In the genomic region with DNA sequence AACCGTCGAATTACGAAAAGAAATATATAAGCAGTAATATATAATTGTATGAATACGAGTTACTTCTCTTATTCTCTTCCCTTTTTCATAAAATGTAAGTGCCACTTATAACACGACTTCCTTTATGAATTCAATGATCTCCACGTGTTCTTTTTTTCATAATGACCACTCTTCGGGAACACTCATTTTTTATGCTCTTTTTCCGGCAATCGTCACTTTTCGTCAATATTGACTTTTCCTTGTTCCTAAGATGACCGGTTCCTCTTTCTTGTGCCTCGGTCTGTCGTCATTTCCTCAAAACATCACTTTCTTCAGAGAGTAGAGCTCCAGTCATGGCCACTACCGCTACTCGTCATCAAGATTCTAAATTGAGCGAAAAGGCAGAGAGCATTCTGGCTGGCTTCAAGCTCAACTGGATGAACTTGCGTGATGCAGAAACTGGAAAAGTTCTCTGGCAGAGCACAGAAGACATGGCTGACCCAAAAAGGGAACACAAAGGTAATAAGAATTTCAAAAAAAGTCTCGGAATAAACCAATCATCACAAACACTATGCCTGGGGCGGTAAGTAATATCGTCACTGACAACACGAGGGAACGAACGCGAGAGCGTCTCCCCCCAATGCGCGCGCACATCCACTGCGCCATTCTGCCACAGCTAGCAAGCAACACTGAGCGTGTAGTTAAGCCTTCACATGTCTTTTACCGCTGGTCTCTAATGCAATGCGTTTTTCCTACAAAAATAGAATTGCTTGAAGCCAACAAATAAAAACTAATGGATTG, we compare ENCODE assay signal across 2 worm cellular contexts.
A peak's percentile ranks its signal among the peaks of the same experiment; 100 is the strongest.
TF ChIP-seq lines count a peak whose summit lies in the region.

TSS of gene pdl-1 (plus strand) at position 309 of the 780 bp plus-strand sequence.

TF ChIP-seq in whole organism, L1 larva, 84 proteins besides CTCF, POLR2A, EP300 and RAD21 (continued from another document):
- TF ChIP-seq nhr-47 (tag; optimal IDR thresholded peaks at IDR 0.05; lab: Kevin White, UChicago) (peak; percentile 78), zip-4 (GFP tag; optimal IDR thresholded peaks at IDR 0.05; lab: Kevin White, UChicago) (peak; percentile 17), sptf-1 (tag; optimal IDR thresholded peaks at IDR 0.05; lab: Kevin White, UChicago) (no peak), ces-1 (GFP tag; optimal IDR thresholded peaks at IDR 0.05; lab: Kevin White, UChicago) (no peak), tbx-2 (tag; optimal IDR thresholded peaks at IDR 0.05; lab: Kevin White, UChicago) (peak; percentile 65), elt-3 (tag; optimal IDR thresholded peaks at IDR 0.05; lab: Kevin White, UChicago) (peak in 3 of 6 experiments; percentile 24 to 61 (median 58)), C16A3.4 (tag; optimal IDR thresholded peaks at IDR 0.05; lab: Kevin White, UChicago) (peak; percentile 84), lir-3 (tag; optimal IDR thresholded peaks at IDR 0.05; lab: Kevin White, UChicago; ENCODE audit: poor library complexity) (peak; percentile 87), egl-27 (tag; optimal IDR thresholded peaks at IDR 0.05; lab: Kevin White, UChicago) (no peak), efl-3 (GFP tag; optimal IDR thresholded peaks at IDR 0.05; lab: Kevin White, UChicago) (no peak), fkh-4 (tag; optimal IDR thresholded peaks at IDR 0.05; lab: Kevin White, UChicago; ENCODE audit: borderline replicate concordance) (no peak), ceh-8 (GFP tag; optimal IDR thresholded peaks at IDR 0.05; lab: Kevin White, UChicago) (no peak), alr-1 (tag; optimal IDR thresholded peaks at IDR 0.05; lab: Kevin White, UChicago; ENCODE audit: borderline replicate concordance) (no peak), hlh-4 (tag; optimal IDR thresholded peaks at IDR 0.05; lab: Kevin White, UChicago) (no peak), snu-23 (GFP tag; optimal IDR thresholded peaks at IDR 0.05; lab: Kevin White, UChicago) (peak; percentile 83), ets-5 (GFP tag; IDR thresholded peaks at IDR 0.05; lab: Robert Waterston, UW) (no peak), lin-39 (tag; optimal IDR thresholded peaks at IDR 0.05; lab: Kevin White, UChicago) (no peak), lin-13 (GFP tag; optimal IDR thresholded peaks at IDR 0.05; lab: Kevin White, UChicago) (peak; percentile 27), nhr-237 (tag; optimal IDR thresholded peaks at IDR 0.05; lab: Kevin White, UChicago) (no peak), nhr-90 (tag; optimal IDR thresholded peaks at IDR 0.05; lab: Kevin White, UChicago; ENCODE audit: poor library complexity) (no peak), xbp-1 (tag; optimal IDR thresholded peaks at IDR 0.05; lab: Kevin White, UChicago) (peak; percentile 64), nhr-12 (tag; optimal IDR thresholded peaks at IDR 0.05; lab: Kevin White, UChicago) (no peak), C34B4.2 (tag; optimal IDR thresholded peaks at IDR 0.05; lab: Kevin White, UChicago) (no peak), ceh-63 (GFP tag; optimal IDR thresholded peaks at IDR 0.05; lab: Kevin White, UChicago) (no peak), vab-15 (tag; optimal IDR thresholded peaks at IDR 0.05; lab: Kevin White, UChicago) (no peak), unc-98 (GFP tag; IDR thresholded peaks at IDR 0.05; lab: Robert Waterston, UW) (no peak), fkh-8 (tag; optimal IDR thresholded peaks at IDR 0.05; lab: Kevin White, UChicago) (peak; percentile 62), ceh-90 (tag; optimal IDR thresholded peaks at IDR 0.05; lab: Kevin White, UChicago) (no peak)

TF ChIP-seq in whole organism, young adult, 124 proteins besides CTCF, POLR2A, EP300 and RAD21 (continued from another document):
- TF ChIP-seq Y53G8AR.9 (GFP tag; conservative IDR thresholded peaks at IDR 0.05; lab: Robert Waterston, UW) = peak; percentile 58; the same call in 1 of the 2 replicates
- no peak for TF ChIP-seq F55B11.4 (tag; optimal IDR thresholded peaks at IDR 0.05; lab: Kevin White, UChicago; ENCODE audit: borderline replicate concordance, insufficient read depth)
- TF ChIP-seq lin-26 (GFP tag; IDR thresholded peaks at IDR 0.05; lab: Robert Waterston, UW) = peak; percentile 96
- peak; percentile 91 for TF ChIP-seq nhr-90 (tag; optimal IDR thresholded peaks at IDR 0.05; lab: Kevin White, UChicago)
- no peak for TF ChIP-seq ztf-6 (GFP tag; IDR thresholded peaks at IDR 0.05; lab: Robert Waterston, UW)
- peak; percentile 87 for TF ChIP-seq snpc-3.4 (tag; optimal IDR thresholded peaks at IDR 0.05; lab: Kevin White, UChicago)
- peak; percentile 73 for TF ChIP-seq akir-1 (GFP tag; optimal IDR thresholded peaks at IDR 0.05; lab: Kevin White, UChicago)
- peak; percentile 94 for TF ChIP-seq F52B5.7 (tag; optimal IDR thresholded peaks at IDR 0.05; lab: Kevin White, UChicago)
- TF ChIP-seq F57A8.1 (GFP tag; optimal IDR thresholded peaks at IDR 0.05; lab: Kevin White, UChicago) = peak; percentile 46
- TF ChIP-seq mcd-1 (GFP tag; IDR thresholded peaks at IDR 0.05; lab: Robert Waterston, UW) = peak; percentile 66
- peak; percentile 57 for TF ChIP-seq egrh-3 (GFP tag; IDR thresholded peaks at IDR 0.05; lab: Robert Waterston, UW)
- 0 out of 2 replicates have a peak, but pooled peaks have one; percentile 37 for TF ChIP-seq nhr-120 (GFP tag; IDR thresholded peaks at IDR 0.05; lab: Robert Waterston, UW)
- peak; percentile 57 for TF ChIP-seq mel-28 (tag; optimal IDR thresholded peaks at IDR 0.05; lab: Kevin White, UChicago; ENCODE audit: borderline replicate concordance)
- TF ChIP-seq dox-1 (GFP tag; IDR thresholded peaks at IDR 0.05; lab: Robert Waterston, UW) = peak; percentile 92
- peak; percentile 39 for TF ChIP-seq gei-17 (GFP tag; optimal IDR thresholded peaks at IDR 0.05; lab: Kevin White, UChicago)
- TF ChIP-seq Y95B8A.8 (GFP tag; IDR thresholded peaks at IDR 0.05; lab: Robert Waterston, UW) = peak; percentile 62; the same call in 1 of the 2 replicates
- TF ChIP-seq hmg-1.2 (GFP tag; IDR thresholded peaks at IDR 0.05; lab: Robert Waterston, UW) = peak; percentile 78
- 0 out of 2 replicates have a peak, but pooled peaks have one; percentile 26 for TF ChIP-seq B0019.2 (GFP tag; conservative IDR thresholded peaks at IDR 0.05; lab: Robert Waterston, UW)
- TF ChIP-seq madf-6 (GFP tag; IDR thresholded peaks at IDR 0.05; lab: Robert Waterston, UW) = peak; percentile 73; the same call in 1 of the 2 replicates
- no peak for TF ChIP-seq F49E8.2 (tag; optimal IDR thresholded peaks at IDR 0.05; lab: Kevin White, UChicago; ENCODE audit: insufficient read depth)
- TF ChIP-seq nfyb-1 (GFP tag; IDR thresholded peaks at IDR 0.05; lab: Robert Waterston, UW) = peak; percentile 88
- peak; percentile 62 for TF ChIP-seq ets-4 (GFP tag; optimal IDR thresholded peaks at IDR 0.05; lab: Kevin White, UChicago)
- peak; percentile 88 for TF ChIP-seq ekl-4 (GFP tag; IDR thresholded peaks at IDR 0.05; lab: Robert Waterston, UW)
- peak; percentile 63; the same call in 1 of the 2 replicates for TF ChIP-seq C17E4.6 (GFP tag; IDR thresholded peaks at IDR 0.05; lab: Robert Waterston, UW)
- TF ChIP-seq Y79H2A.3 (GFP tag; conservative IDR thresholded peaks at IDR 0.05; lab: Robert Waterston, UW) = peak; percentile 72; the same call in 1 of the 2 replicates
- peak; percentile 77 for TF ChIP-seq ceh-100 (GFP tag; IDR thresholded peaks at IDR 0.05; lab: Robert Waterston, UW)
- TF ChIP-seq snpc-4 (GFP tag; optimal IDR thresholded peaks at IDR 0.05; lab: Kevin White, UChicago) = peak; percentile 53
- peak; percentile 67 to 83 (median 80) for TF ChIP-seq snpc-4 (tag; optimal IDR thresholded peaks at IDR 0.05; lab: Kevin White, UChicago)
- TF ChIP-seq tlf-1 (GFP tag; optimal IDR thresholded peaks at IDR 0.05; lab: Kevin White, UChicago) = peak; percentile 39
- TF ChIP-seq F23B12.7 (tag; optimal IDR thresholded peaks at IDR 0.05; lab: Kevin White, UChicago; ENCODE audit: insufficient read depth) = peak; percentile 54
- TF ChIP-seq ztf-18 (tag; optimal IDR thresholded peaks at IDR 0.05; lab: Kevin White, UChicago) = peak; percentile 80
- peak; percentile 53; the same call in 1 of the 2 replicates for TF ChIP-seq madf-3 (GFP tag; IDR thresholded peaks at IDR 0.05; lab: Robert Waterston, UW)
- peak; percentile 79 for TF ChIP-seq T26A5.8 (tag; optimal IDR thresholded peaks at IDR 0.05; lab: Kevin White, UChicago)
- peak; percentile 48 for TF ChIP-seq madf-8 (GFP tag; conservative IDR thresholded peaks at IDR 0.05; lab: Robert Waterston, UW)
- TF ChIP-seq madf-10 (tag; optimal IDR thresholded peaks at IDR 0.05; lab: Kevin White, UChicago) = peak; percentile 86
- TF ChIP-seq bed-2 (GFP tag; IDR thresholded peaks at IDR 0.05; lab: Robert Waterston, UW) = no peak
- TF ChIP-seq ceh-58 (GFP tag; IDR thresholded peaks at IDR 0.05; lab: Robert Waterston, UW) = no peak
- peak; percentile 6 for TF ChIP-seq F22D6.2 (tag; optimal IDR thresholded peaks at IDR 0.05; lab: Kevin White, UChicago)
- peak; percentile 89 for TF ChIP-seq snpc-1.3 (tag; optimal IDR thresholded peaks at IDR 0.05; lab: Kevin White, UChicago; ENCODE audit: insufficient read depth)
- TF ChIP-seq lag-1 (GFP tag; IDR thresholded peaks at IDR 0.05; lab: Robert Waterston, UW) = no peak
- TF ChIP-seq him-1 (tag; optimal IDR thresholded peaks at IDR 0.05; lab: Kevin White, UChicago) = peak; percentile 97
- no peak for TF ChIP-seq efl-1 (GFP tag; optimal IDR thresholded peaks at IDR 0.05; lab: Kevin White, UChicago)
- TF ChIP-seq dpl-1 (GFP tag; optimal IDR thresholded peaks at IDR 0.05; lab: Kevin White, UChicago) = no peak
